Fruit fly (Drosophila melanogaster) whole organism, embryonic: ENCODE results near the gene Agxt.

Experiments
- Atf3 ChIP-seq: fragments of 200-800 bp; sonication (Bioruptor generic); optimal IDR thresholded peaks from 3 replicates; lab custom pipeline; 2016; ENCODE audit warnings: missing biosample characterization, missing genetic modification characterization
- B-H1 ChIP-seq: fragments of 200-800 bp; sonication (Bioruptor generic); IDR thresholded peaks from 3 replicates; pipeline ENCODE4 v1.3.6; 2022; ENCODE audit warnings: missing biosample characterization, missing genetic modification characterization
- Blimp-1 ChIP-seq: fragments of 200-800 bp; sonication (Bioruptor generic); optimal IDR thresholded peaks from 3 replicates; lab custom pipeline; 2018; ENCODE audit warnings: missing biosample characterization, missing genetic modification characterization, mild to moderate bottlenecking, moderate library complexity, missing genetic modification reagents
- CG10959 ChIP-seq: fragments of 200-800 bp; sonication (Bioruptor generic); IDR thresholded peaks from 2 replicates; pipeline ENCODE4 v1.3.6; 2022; ENCODE audit warnings: missing biosample characterization, missing genetic modification characterization
- CG11093 ChIP-seq: fragments of 200-800 bp; sonication (Bioruptor generic); IDR thresholded peaks from 3 replicates; pipeline ENCODE4 v1.3.6; 2022; ENCODE audit warnings: missing biosample characterization, missing genetic modification characterization
- CG11504 ChIP-seq: fragments of 200-800 bp; sonication (Bioruptor generic); optimal IDR thresholded peaks from 3 replicates; lab custom pipeline; 2019; ENCODE audit warnings: missing biosample characterization, mild to moderate bottlenecking, missing genetic modification characterization, moderate library complexity
- CG12071 ChIP-seq: fragments of 200-800 bp; sonication (Bioruptor generic); optimal IDR thresholded peaks from 3 replicates; lab custom pipeline; 2018; ENCODE audit warnings: missing biosample characterization, mild to moderate bottlenecking, missing genetic modification characterization
- CG15696 ChIP-seq: fragments of 200-800 bp; sonication (Bioruptor generic); optimal IDR thresholded peaks from 2 replicates; lab custom pipeline; 2019; ENCODE audit warnings: missing biosample characterization, mild to moderate bottlenecking, missing genetic modification characterization, moderate library complexity
- CG16779 ChIP-seq: fragments of 200-800 bp; sonication (Bioruptor generic); IDR thresholded peaks from 2 replicates; pipeline ENCODE4 v1.3.6; 2022; ENCODE audit warnings: missing biosample characterization, missing genetic modification characterization
- CG16815 ChIP-seq: fragments of 200-800 bp; sonication (Bioruptor generic); optimal IDR thresholded peaks from 3 replicates; lab custom pipeline; 2017; ENCODE audit warnings: missing biosample characterization, mild to moderate bottlenecking, missing genetic modification characterization
- CG2129 ChIP-seq: fragments of 200-800 bp; sonication (Bioruptor generic); IDR thresholded peaks from 2 replicates; pipeline ENCODE4 v1.3.6; 2022; ENCODE audit warnings: missing biosample characterization, missing genetic modification characterization; ENCODE audit not compliant: partially characterized antibody
- CG2712 ChIP-seq: fragments of 200-800 bp; optimal IDR thresholded peaks from 3 replicates; lab custom pipeline; 2019; ENCODE audit warnings: missing biosample characterization, mild to moderate bottlenecking, missing genetic modification characterization, moderate library complexity
- CG2875 ChIP-seq: fragments of 200-800 bp; sonication (Bioruptor generic); optimal IDR thresholded peaks from 2 replicates; lab custom pipeline; 2017; ENCODE audit warnings: missing biosample characterization, mild to moderate bottlenecking, missing genetic modification characterization, missing genetic modification reagents
- CG3065 ChIP-seq: fragments of 200-800 bp; sonication (Bioruptor generic); optimal IDR thresholded peaks from 2 replicates; lab custom pipeline; 2016; ENCODE audit warnings: missing biosample characterization, missing genetic modification characterization
- CG4328 ChIP-seq: fragments of 200-800 bp; sonication (Bioruptor generic); optimal IDR thresholded peaks from 3 replicates; lab custom pipeline; 2017; ENCODE audit warnings: missing biosample characterization, missing genetic modification reagents, missing genetic modification characterization
- CG4360 ChIP-seq: fragments of 200-800 bp; sonication (Bioruptor generic); IDR thresholded peaks from 2 replicates; pipeline ENCODE4 v1.3.6; 2022; ENCODE audit warnings: missing biosample characterization, missing genetic modification characterization
- CG6689 ChIP-seq: fragments of 200-800 bp; sonication (Bioruptor generic); IDR thresholded peaks from 2 replicates; pipeline ENCODE4 v1.3.6; 2022; ENCODE audit warnings: missing biosample characterization, missing genetic modification characterization
- CG7357 ChIP-seq: fragments of 200-800 bp; sonication (Bioruptor generic); IDR thresholded peaks from 3 replicates; pipeline ENCODE4 v1.3.6; 2022; ENCODE audit warnings: missing biosample characterization, missing genetic modification characterization
- CG7556 ChIP-seq: fragments of 200-800 bp; sonication (Bioruptor generic); optimal IDR thresholded peaks from 2 replicates; lab custom pipeline; 2017; ENCODE audit warnings: missing biosample characterization, mild to moderate bottlenecking, missing genetic modification characterization
- CG9727 ChIP-seq: fragments of 200-800 bp; sonication (Bioruptor generic); optimal IDR thresholded peaks from 3 replicates; lab custom pipeline; 2017; ENCODE audit warnings: missing biosample characterization, mild to moderate bottlenecking, missing genetic modification characterization
- D19B ChIP-seq: fragments of 200-800 bp; sonication (Bioruptor generic); optimal IDR thresholded peaks from 2 replicates; lab custom pipeline; 2017; ENCODE audit warnings: missing biosample characterization, mild to moderate bottlenecking, missing genetic modification characterization
- Dll ChIP-seq: fragments of 200-800 bp; sonication (Bioruptor generic); IDR thresholded peaks from 4 replicates; pipeline ENCODE4 v1.3.6; 2022; ENCODE audit warnings: missing biosample characterization, missing genetic modification characterization; ENCODE audit not compliant: partially characterized antibody
- E2f1 ChIP-seq: fragments of 200-800 bp; sonication (Bioruptor generic); IDR thresholded peaks from 2 replicates; pipeline ENCODE4 v1.3.6; 2022; ENCODE audit warnings: missing biosample characterization, missing genetic modification characterization
- Ets65A ChIP-seq: fragments of 200-800 bp; sonication (Bioruptor generic); peaks from one replicate; lab custom pipeline; 2016; ENCODE audit warnings: missing biosample characterization, missing genetic modification characterization
- Ets97D ChIP-seq: fragments of 200-800 bp; sonication (Bioruptor generic); optimal IDR thresholded peaks from 3 replicates; lab custom pipeline; 2016; ENCODE audit warnings: missing biosample characterization, missing genetic modification characterization
- Fer1 ChIP-seq: fragments of 200-800 bp; sonication (Bioruptor generic); optimal IDR thresholded peaks from 2 replicates; lab custom pipeline; 2017; ENCODE audit warnings: missing biosample characterization, mild to moderate bottlenecking, missing genetic modification characterization
- Fer3 ChIP-seq: fragments of 200-800 bp; sonication (Bioruptor generic); optimal IDR thresholded peaks from 2 replicates; lab custom pipeline; 2018; ENCODE audit warnings: missing biosample characterization, mild to moderate bottlenecking, missing genetic modification characterization, moderate library complexity
- Gsc ChIP-seq: fragments of 200-800 bp; sonication (Bioruptor generic); IDR thresholded peaks from 2 replicates; pipeline ENCODE4 v1.3.6; 2022; ENCODE audit warnings: missing biosample characterization, missing genetic modification characterization
- Gug ChIP-seq: fragments of 200-800 bp; sonication (Bioruptor generic); IDR thresholded peaks from 4 replicates; pipeline ENCODE4 v1.3.6; 2022; ENCODE audit warnings: missing biosample characterization, missing genetic modification characterization
- Hr3 ChIP-seq: fragments of 200-800 bp; sonication (Bioruptor generic); optimal IDR thresholded peaks from 3 replicates; lab custom pipeline; 2016; ENCODE audit warnings: missing biosample characterization, missing genetic modification characterization
- Lim3 ChIP-seq: fragments of 200-800 bp; sonication (Bioruptor generic); IDR thresholded peaks from 2 replicates; pipeline ENCODE4 v1.3.6; 2022; ENCODE audit warnings: missing biosample characterization, missing genetic modification characterization
- Optix ChIP-seq: fragments of 200-800 bp; sonication (Bioruptor generic); IDR thresholded peaks from 3 replicates; pipeline ENCODE4 v1.3.6; 2022; ENCODE audit warnings: missing biosample characterization, missing genetic modification characterization
- Six4 ChIP-seq: fragments of 200-800 bp; sonication (Bioruptor generic); optimal IDR thresholded peaks from 2 replicates; lab custom pipeline; 2016; ENCODE audit warnings: missing biosample characterization, missing genetic modification characterization
- Sry-β ChIP-seq: fragments of 200-800 bp; sonication (Bioruptor generic); optimal IDR thresholded peaks from 2 replicates; lab custom pipeline; 2018; ENCODE audit warnings: missing biosample characterization, mild to moderate bottlenecking, missing genetic modification characterization, moderate library complexity
- Tbp ChIP-seq: fragments of >200 bp; optimal IDR thresholded peaks from 2 replicates; lab custom pipeline; 2018; ENCODE audit warnings: missing biosample characterization, missing genetic modification characterization
- ab ChIP-seq: fragments of 200-800 bp; sonication (Bioruptor generic); optimal IDR thresholded peaks from 2 replicates; lab custom pipeline; 2016; ENCODE audit warnings: missing biosample characterization, missing genetic modification characterization
- ac ChIP-seq: fragments of 200-800 bp; sonication (Bioruptor generic); optimal IDR thresholded peaks from 3 replicates; lab custom pipeline; 2017; ENCODE audit warnings: missing biosample characterization, mild to moderate bottlenecking, missing genetic modification characterization
- al ChIP-seq: fragments of 200-800 bp; sonication (Bioruptor generic); IDR thresholded peaks from 2 replicates; pipeline ENCODE4 v1.3.6; 2022; ENCODE audit warnings: missing biosample characterization, missing genetic modification characterization
- aop ChIP-seq: fragments of 200-800 bp; sonication (Bioruptor generic); IDR thresholded peaks from 2 replicates; pipeline ENCODE4 v1.3.6; 2022; ENCODE audit warnings: missing biosample characterization, missing genetic modification characterization
- ci ChIP-seq: fragments of 200-800 bp; sonication (Bioruptor generic); IDR thresholded peaks from 3 replicates; pipeline ENCODE4 v1.3.6; 2022; ENCODE audit warnings: missing biosample characterization, missing genetic modification characterization
- corto ChIP-seq: fragments of 200-800 bp; sonication (Bioruptor generic); optimal IDR thresholded peaks from 2 replicates; lab custom pipeline; 2016; ENCODE audit warnings: missing biosample characterization, mild to moderate bottlenecking, missing genetic modification characterization, moderate library complexity
- crc ChIP-seq: fragments of 200-800 bp; sonication (Bioruptor generic); optimal IDR thresholded peaks from 2 replicates; lab custom pipeline; 2016; ENCODE audit warnings: missing biosample characterization, missing genetic modification characterization
- croc ChIP-seq: fragments of 200-800 bp; sonication (Bioruptor generic); conservative IDR thresholded peaks from 3 replicates; pipeline ENCODE4 v1.3.6; 2022; ENCODE audit warnings: missing biosample characterization, missing genetic modification characterization
- fu2 ChIP-seq: fragments of 200-800 bp; sonication (Bioruptor generic); optimal IDR thresholded peaks from 2 replicates; lab custom pipeline; 2016; ENCODE audit warnings: missing biosample characterization, missing genetic modification characterization
- kah ChIP-seq: fragments of 200-800 bp; sonication (Bioruptor generic); optimal IDR thresholded peaks from 2 replicates; lab custom pipeline; 2018; ENCODE audit warnings: missing biosample characterization, mild to moderate bottlenecking, missing genetic modification characterization
- sens-2 ChIP-seq: fragments of 200-800 bp; sonication (Bioruptor generic); IDR thresholded peaks from 2 replicates; pipeline ENCODE4 v1.3.6; 2022; ENCODE audit warnings: missing biosample characterization, missing genetic modification characterization
- sim ChIP-seq: fragments of 200-800 bp; sonication (Bioruptor generic); IDR thresholded peaks from 2 replicates; pipeline ENCODE4 v1.3.6; 2022; ENCODE audit warnings: missing biosample characterization, missing genetic modification characterization
- sima ChIP-seq: fragments of 200-800 bp; sonication (Bioruptor generic); optimal IDR thresholded peaks from 2 replicates; lab custom pipeline; 2016; ENCODE audit warnings: missing biosample characterization, missing genetic modification characterization
- slbo ChIP-seq: fragments of 200-800 bp; sonication (Bioruptor generic); IDR thresholded peaks from 2 replicates; pipeline ENCODE4 v1.3.6; 2022; ENCODE audit warnings: missing biosample characterization, missing genetic modification characterization
- tx ChIP-seq: fragments of 200-800 bp; sonication (Bioruptor generic); optimal IDR thresholded peaks from 2 replicates; lab custom pipeline; 2016; ENCODE audit warnings: missing biosample characterization, missing genetic modification characterization
- wor ChIP-seq: fragments of 200-800 bp; sonication (Bioruptor generic); IDR thresholded peaks from 2 replicates; pipeline ENCODE4 v1.3.6; 2022; ENCODE audit warnings: missing biosample characterization, missing genetic modification characterization

Agxt gene

DNA sequence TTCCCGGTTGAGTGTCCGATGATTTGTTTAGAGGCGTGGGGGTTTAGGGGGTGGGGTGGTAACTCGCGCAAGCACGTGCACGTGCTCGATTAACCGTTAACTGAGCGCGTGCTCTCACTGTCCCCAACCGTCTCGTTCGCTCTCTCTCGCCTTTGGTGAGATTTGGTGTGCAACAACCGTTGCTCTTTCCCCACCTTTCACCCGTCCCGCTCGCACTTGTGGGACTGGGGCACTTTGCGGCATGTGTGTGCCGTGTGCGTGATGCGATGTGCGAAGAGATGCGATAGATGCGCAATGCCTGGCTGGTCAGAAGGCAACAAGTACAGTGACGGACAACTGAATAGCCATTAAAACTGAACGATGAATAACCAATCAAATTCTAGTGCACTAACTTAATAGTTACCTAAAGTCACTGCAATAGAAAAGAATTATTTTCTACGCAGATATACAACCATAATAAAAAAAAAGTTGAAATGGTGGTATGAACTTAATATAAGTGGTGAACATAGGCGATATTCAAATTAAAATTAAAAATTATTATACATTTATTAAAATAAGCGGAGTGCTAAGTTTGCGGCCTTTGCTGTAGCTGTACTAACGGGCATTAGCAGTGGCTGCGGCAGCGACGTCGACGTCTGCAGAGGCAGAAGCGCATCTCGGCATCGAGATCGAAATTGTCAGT, 42.6 kb downstream of the Agxt start (continued):
- TF ChIP-seq Ets97D (GFP tag; lab: Kevin White, UChicago) = no peak
- no peak for TF ChIP-seq Dll (GFP tag; lab: Robert Waterston, UW)
- TF ChIP-seq CG6689 = peak; percentile 90
- TF ChIP-seq crc (GFP tag; lab: Kevin White, UChicago) = no peak
- peak; percentile 80 for TF ChIP-seq CG4328 (GFP tag; lab: Kevin White, UChicago)
- no peak for TF ChIP-seq ab
- peak; percentile 96 for TF ChIP-seq CG2712 (tag; lab: Kevin White, UChicago)
- peak; percentile 69 for TF ChIP-seq Gsc (GFP tag; lab: Robert Waterston, UW)
- peak; percentile 80 for TF ChIP-seq CG10959
- peak; percentile 69 for TF ChIP-seq slbo (GFP tag; lab: Robert Waterston, UW)
- no peak for TF ChIP-seq CG16779 (GFP tag; lab: Robert Waterston, UW)
- peak; percentile 81; the same call in 1 of the 3 replicates for TF ChIP-seq CG11093 (GFP tag; lab: Robert Waterston, UW)
- TF ChIP-seq Gug = peak; percentile 49
- peak; percentile 81 for TF ChIP-seq Fer3 (tag; lab: Kevin White, UChicago)
- no peak for TF ChIP-seq fu2
- TF ChIP-seq wor = peak; percentile 80
- TF ChIP-seq CG7556 = peak; percentile 92
- peak; percentile 30 for TF ChIP-seq Atf3 (GFP tag; lab: Kevin White, UChicago)
- peak; percentile 42 for TF ChIP-seq D19B (GFP tag; lab: Kevin White, UChicago)
- no peak for TF ChIP-seq Tbp (GFP tag; lab: Kevin White, UChicago)
- TF ChIP-seq croc (GFP tag; lab: Robert Waterston, UW) = peak; percentile 89
- peak; percentile 71 for TF ChIP-seq CG7357
- TF ChIP-seq E2f1 (GFP tag; lab: Robert Waterston, UW) = peak; percentile 78
- peak; percentile 33; the same call in 1 of the 2 replicates for TF ChIP-seq Lim3 (GFP tag; lab: Robert Waterston, UW)
- TF ChIP-seq CG3065 (GFP tag; lab: Kevin White, UChicago) = peak; percentile 40
- peak; percentile 76; the same call in 1 of the 2 replicates for TF ChIP-seq sim (GFP tag; lab: Robert Waterston, UW)
- TF ChIP-seq Six4 (GFP tag; lab: Kevin White, UChicago) = peak; percentile 81
- peak; percentile 57 for TF ChIP-seq CG12071 (GFP tag; lab: Kevin White, UChicago)
- TF ChIP-seq CG4360 = no peak
- no peak for TF ChIP-seq aop (GFP tag; lab: Robert Waterston, UW)
- TF ChIP-seq Fer1 (GFP tag; lab: Kevin White, UChicago) = peak; percentile 82
- peak; percentile 91 for TF ChIP-seq CG9727 (GFP tag; lab: Kevin White, UChicago)
- peak; percentile 89 for TF ChIP-seq Blimp-1 (GFP tag; lab: Kevin White, UChicago)
- TF ChIP-seq B-H1 (GFP tag; lab: Robert Waterston, UW) = peak; percentile 57; the same call in 2 of the 3 replicates
- peak; percentile 43; the same call in 1 of the 3 replicates for TF ChIP-seq Optix (GFP tag; lab: Robert Waterston, UW)
- peak; percentile 60 for TF ChIP-seq Sry-β (GFP tag; lab: Kevin White, UChicago)
- no peak for TF ChIP-seq corto (GFP tag; lab: Kevin White, UChicago)
- peak; percentile 80 for TF ChIP-seq ac (GFP tag; lab: Kevin White, UChicago)
- TF ChIP-seq Hr3 (GFP tag; lab: Kevin White, UChicago) = peak; percentile 84
- TF ChIP-seq tx (GFP tag; lab: Kevin White, UChicago) = no peak
- TF ChIP-seq CG16815 (GFP tag; lab: Kevin White, UChicago) = peak; percentile 82
- peak; percentile 93 for TF ChIP-seq CG11504 (tag; lab: Kevin White, UChicago)
- no peak for TF ChIP-seq al (GFP tag; lab: Robert Waterston, UW)
- peak; percentile 62; the same call in 1 of the 2 replicates for TF ChIP-seq sens-2 (GFP tag; lab: Robert Waterston, UW)
- TF ChIP-seq CG2875 (GFP tag; lab: Kevin White, UChicago) = peak; percentile 87
- TF ChIP-seq ci (GFP tag; lab: Robert Waterston, UW) = peak; percentile 89
- no peak for TF ChIP-seq CG2129 (GFP tag; lab: Robert Waterston, UW)
- TF ChIP-seq Ets65A = peak; percentile 92
- no peak for TF ChIP-seq sima
- TF ChIP-seq kah (GFP tag; lab: Kevin White, UChicago) = peak; percentile 71
- peak; percentile 89 for TF ChIP-seq CG15696 (tag; lab: Kevin White, UChicago)
